Fruit fly (Drosophila melanogaster) whole organism, embryonic: Measurements from ENCODE around the gene hyd.

ENCODE experiments used
- CG11456 ChIP-seq: fragments of 200-800 bp; sonication (Bioruptor generic); IDR thresholded peaks from 3 replicates; pipeline ENCODE4 v1.3.6; 2022; ENCODE audit warnings: missing biosample characterization, missing genetic modification characterization
- CG13287 ChIP-seq: fragments of 200-800 bp; sonication (Bioruptor generic); IDR thresholded peaks from 2 replicates; pipeline ENCODE4 v1.3.6; 2022; ENCODE audit warnings: missing biosample characterization, missing genetic modification characterization; ENCODE audit not compliant: partially characterized antibody
- CG13894 ChIP-seq: fragments of 200-800 bp; sonication (Bioruptor generic); optimal IDR thresholded peaks from 3 replicates; lab custom pipeline; 2018; ENCODE audit warnings: missing biosample characterization, mild to moderate bottlenecking, missing genetic modification characterization, moderate library complexity
- CG14860 ChIP-seq: fragments of 200-800 bp; sonication (Bioruptor generic); IDR thresholded peaks from 3 replicates; pipeline ENCODE4 v1.3.6; 2022; ENCODE audit warnings: missing biosample characterization, missing genetic modification characterization; ENCODE audit not compliant: partially characterized antibody
- CG15479 ChIP-seq: fragments of 200-800 bp; sonication (Bioruptor generic); optimal IDR thresholded peaks from 3 replicates; lab custom pipeline; 2019; ENCODE audit warnings: missing biosample characterization, mild to moderate bottlenecking, missing genetic modification characterization, moderate library complexity
- CG17359 ChIP-seq: fragments of 200-800 bp; sonication (Bioruptor generic); optimal IDR thresholded peaks from 3 replicates; lab custom pipeline; 2018; ENCODE audit warnings: missing biosample characterization, mild to moderate bottlenecking, missing genetic modification characterization, moderate library complexity
- CG17612 ChIP-seq: fragments of 200-800 bp; sonication (Bioruptor generic); IDR thresholded peaks from 2 replicates; pipeline ENCODE4 v1.3.6; 2022; ENCODE audit warnings: missing biosample characterization, missing genetic modification characterization
- CG17802 ChIP-seq: fragments of 200-800 bp; sonication (Bioruptor generic); optimal IDR thresholded peaks from 2 replicates; lab custom pipeline; 2018; ENCODE audit warnings: missing biosample characterization, mild to moderate bottlenecking, missing genetic modification characterization, moderate library complexity
- CG2120 ChIP-seq: fragments of 200-800 bp; sonication (Bioruptor generic); optimal IDR thresholded peaks from 3 replicates; lab custom pipeline; 2016; ENCODE audit warnings: missing biosample characterization, missing genetic modification characterization
- CG3163 ChIP-seq: fragments of 200-800 bp; sonication (Bioruptor generic); optimal IDR thresholded peaks from 3 replicates; lab custom pipeline; 2016; ENCODE audit warnings: missing biosample characterization, missing genetic modification characterization
- CG32772 ChIP-seq: fragments of 200-800 bp; sonication (Bioruptor generic); IDR thresholded peaks from 2 replicates; pipeline ENCODE4 v1.3.6; 2022; ENCODE audit warnings: missing biosample characterization, missing genetic modification characterization
- CG3847 ChIP-seq: fragments of 200-800 bp; sonication (Bioruptor generic); IDR thresholded peaks from 2 replicates; pipeline ENCODE4 v1.3.6; 2022; ENCODE audit warnings: missing biosample characterization, missing genetic modification characterization
- CG5180 ChIP-seq: fragments of 200-800 bp; sonication (Bioruptor generic); optimal IDR thresholded peaks from 3 replicates; lab custom pipeline; 2017; ENCODE audit warnings: missing biosample characterization, missing genetic modification characterization, mild to moderate bottlenecking, moderate library complexity, missing genetic modification reagents
- CG7745 ChIP-seq: fragments of 200-800 bp; sonication (Bioruptor generic); optimal IDR thresholded peaks from 2 replicates; lab custom pipeline; 2018; ENCODE audit warnings: missing biosample characterization, mild to moderate bottlenecking, missing genetic modification characterization, moderate library complexity
- CG8290 ChIP-seq, 3 experiments: fragments of 200-800 bp; sonication (Bioruptor generic); optimal IDR thresholded peaks; 2 replicates each; lab custom pipeline; 2016 to 2019; ENCODE audit warnings: missing biosample characterization in 3 of 3, missing genetic modification characterization in 3 of 3, mild to moderate bottlenecking in 2 of 3, moderate library complexity in 1 of 3
- CrebB ChIP-seq: fragments of 200-800 bp; sonication (Bioruptor generic); optimal IDR thresholded peaks from 3 replicates; lab custom pipeline; 2018; ENCODE audit warnings: missing biosample characterization, mild to moderate bottlenecking, missing genetic modification characterization
- Dbx ChIP-seq: fragments of 200-800 bp; sonication (Bioruptor generic); IDR thresholded peaks from 3 replicates; pipeline ENCODE4 v1.3.6; 2022; ENCODE audit warnings: missing biosample characterization, missing genetic modification characterization
- Dip2 ChIP-seq: fragments of 200-800 bp; sonication (Bioruptor generic); IDR thresholded peaks from 2 replicates; pipeline ENCODE4 v1.3.6; 2022; ENCODE audit warnings: missing biosample characterization, missing genetic modification characterization
- Dip3 ChIP-seq: fragments of 200-800 bp; sonication (Bioruptor generic); optimal IDR thresholded peaks from 3 replicates; lab custom pipeline; 2016; ENCODE audit warnings: missing biosample characterization, missing genetic modification characterization
- Gsc ChIP-seq: fragments of 200-800 bp; sonication (Bioruptor generic); IDR thresholded peaks from 2 replicates; pipeline ENCODE4 v1.3.6; 2022; ENCODE audit warnings: missing biosample characterization, missing genetic modification characterization
- Hr39 ChIP-seq: fragments of >200 bp; optimal IDR thresholded peaks from 2 replicates; lab custom pipeline; 2017
- NFAT ChIP-seq: fragments of 200-800 bp; sonication (Bioruptor generic); IDR thresholded peaks from 2 replicates; pipeline ENCODE4 v1.3.6; 2022; ENCODE audit warnings: missing biosample characterization, missing genetic modification characterization
- PHDP ChIP-seq: fragments of 200-800 bp; sonication (Bioruptor generic); optimal IDR thresholded peaks from 3 replicates; lab custom pipeline; 2018; ENCODE audit warnings: missing biosample characterization, mild to moderate bottlenecking, missing genetic modification characterization, moderate library complexity
- Poxn ChIP-seq: fragments of 200-800 bp; sonication (Bioruptor generic); IDR thresholded peaks from 2 replicates; pipeline ENCODE4 v1.3.6; 2022; ENCODE audit warnings: missing biosample characterization, missing genetic modification characterization
- Side ChIP-seq: fragments of 200-800 bp; sonication (Bioruptor generic); optimal IDR thresholded peaks from 2 replicates; lab custom pipeline; 2016; ENCODE audit warnings: missing biosample characterization, missing genetic modification characterization
- Stat92E ChIP-seq, 3 experiments: fragments of >200 bp in 2 of 3; fragments of 200-800 bp in 1 of 3; sonication (Bioruptor generic) in 1 of 3; optimal IDR thresholded peaks; 2 replicates each; lab custom pipeline; 2017 to 2019; ENCODE audit warnings: missing biosample characterization in 3 of 3, missing genetic modification characterization in 3 of 3, mild to moderate bottlenecking in 1 of 3, moderate library complexity in 1 of 3
- YL-1 ChIP-seq: fragments of 200-800 bp; sonication (Bioruptor generic); optimal IDR thresholded peaks from 3 replicates; lab custom pipeline; 2017; ENCODE audit warnings: missing biosample characterization, mild to moderate bottlenecking, missing genetic modification characterization
- abd-A ChIP-seq: fragments of 200-800 bp; sonication (Bioruptor generic); optimal IDR thresholded peaks from 3 replicates; lab custom pipeline; 2019; ENCODE audit warnings: missing biosample characterization, mild to moderate bottlenecking, missing genetic modification characterization, moderate library complexity
- dmrt99B ChIP-seq: fragments of 200-800 bp; sonication (Bioruptor generic); optimal IDR thresholded peaks from 2 replicates; lab custom pipeline; 2018; ENCODE audit warnings: missing biosample characterization, mild to moderate bottlenecking, missing genetic modification characterization, moderate library complexity
- dpn ChIP-seq, 2 experiments: fragments of 200-800 bp; sonication (Bioruptor generic); optimal IDR thresholded peaks; 3 replicates each; lab custom pipeline; 2016; ENCODE audit warnings: missing biosample characterization in 2 of 2, missing genetic modification characterization in 2 of 2
- dysf ChIP-seq: fragments of 200-800 bp; sonication (Bioruptor generic); IDR thresholded peaks from 3 replicates; pipeline ENCODE4 v1.3.6; 2022; ENCODE audit warnings: missing biosample characterization, missing genetic modification characterization
- esg ChIP-seq: fragments of 200-800 bp; sonication (Bioruptor generic); conservative IDR thresholded peaks from 2 replicates; pipeline ENCODE4 v1.3.6; 2022; ENCODE audit warnings: missing biosample characterization, missing genetic modification characterization
- ewg ChIP-seq: fragments of 200-800 bp; sonication (Bioruptor generic); optimal IDR thresholded peaks from 3 replicates; lab custom pipeline; 2017; ENCODE audit warnings: mild to moderate bottlenecking, missing biosample characterization, missing genetic modification reagents, missing genetic modification characterization
- fd3F ChIP-seq: fragments of 200-800 bp; sonication (Bioruptor generic); optimal IDR thresholded peaks from 2 replicates; lab custom pipeline; 2018; ENCODE audit warnings: missing biosample characterization, mild to moderate bottlenecking, missing genetic modification characterization, moderate library complexity
- ftz-f1 ChIP-seq: fragments of 200-800 bp; sonication (Bioruptor generic); optimal IDR thresholded peaks from 2 replicates; lab custom pipeline; 2016; ENCODE audit warnings: missing biosample characterization, missing genetic modification characterization
- grau ChIP-seq: fragments of 200-800 bp; optimal IDR thresholded peaks from 3 replicates; lab custom pipeline; 2019; ENCODE audit warnings: missing biosample characterization, mild to moderate bottlenecking, missing genetic modification characterization, moderate library complexity
- kah ChIP-seq: fragments of 200-800 bp; sonication (Bioruptor generic); optimal IDR thresholded peaks from 2 replicates; lab custom pipeline; 2018; ENCODE audit warnings: missing biosample characterization, mild to moderate bottlenecking, missing genetic modification characterization
- knrl ChIP-seq: fragments of 200-800 bp; sonication (Bioruptor generic); IDR thresholded peaks from 3 replicates; pipeline ENCODE4 v1.3.6; 2022; ENCODE audit warnings: missing biosample characterization, missing genetic modification characterization; ENCODE audit not compliant: partially characterized antibody
- odd ChIP-seq: fragments of 200-800 bp; sonication (Bioruptor generic); optimal IDR thresholded peaks from 2 replicates; lab custom pipeline; 2017; ENCODE audit warnings: missing biosample characterization, mild to moderate bottlenecking, missing genetic modification characterization
- pita ChIP-seq: fragments of 200-800 bp; sonication (Bioruptor generic); optimal IDR thresholded peaks from 2 replicates; lab custom pipeline; 2017; ENCODE audit warnings: missing biosample characterization, mild to moderate bottlenecking, missing genetic modification characterization
- pros ChIP-seq: fragments of 200-800 bp; sonication (Bioruptor generic); optimal IDR thresholded peaks from 3 replicates; lab custom pipeline; 2019; ENCODE audit warnings: missing biosample characterization, mild to moderate bottlenecking, missing genetic modification characterization, moderate library complexity
- salm ChIP-seq: fragments of 200-800 bp; sonication (Bioruptor generic); optimal IDR thresholded peaks from 2 replicates; lab custom pipeline; 2018; ENCODE audit warnings: missing biosample characterization, mild to moderate bottlenecking, missing genetic modification characterization
- so ChIP-seq: fragments of 200-800 bp; sonication (Bioruptor generic); IDR thresholded peaks from 3 replicates; pipeline ENCODE4 v1.3.6; 2022; ENCODE audit warnings: missing biosample characterization, missing genetic modification characterization
- sug ChIP-seq: fragments of 200-800 bp; optimal IDR thresholded peaks from 2 replicates; lab custom pipeline; 2019; ENCODE audit warnings: missing biosample characterization, mild to moderate bottlenecking, missing genetic modification characterization, moderate library complexity
- tgo ChIP-seq: fragments of 200-800 bp; sonication (Bioruptor generic); IDR thresholded peaks from 3 replicates; pipeline ENCODE4 v1.3.6; 2022; ENCODE audit warnings: missing biosample characterization, missing genetic modification characterization
- unc-4 ChIP-seq: fragments of 200-800 bp; sonication (Bioruptor generic); IDR thresholded peaks from 2 replicates; pipeline ENCODE4 v1.3.6; 2022; ENCODE audit warnings: missing biosample characterization, missing genetic modification characterization; ENCODE audit not compliant: partially characterized antibody
- usp ChIP-seq: fragments of >200 bp; optimal IDR thresholded peaks from 2 replicates; lab custom pipeline; 2017; ENCODE audit warnings: missing biosample characterization, missing genetic modification characterization
- vfl ChIP-seq: fragments of 200-800 bp; sonication (Bioruptor generic); optimal IDR thresholded peaks from 2 replicates; lab custom pipeline; 2016; ENCODE audit warnings: missing biosample characterization, missing genetic modification characterization
- z ChIP-seq: fragments of 200-800 bp; sonication (Bioruptor generic); IDR thresholded peaks from 3 replicates; pipeline ENCODE4 v1.3.6; 2022; ENCODE audit warnings: missing biosample characterization, missing genetic modification characterization

The hyd gene

dm6 chr3R:9704183-9705007, 21.0 kb downstream of the hyd start (continued):
- TF ChIP-seq YL-1 (GFP tag; lab: Kevin White, UChicago) (no peak), CG32772 (GFP tag; lab: Robert Waterston, UW) (no peak), CG17359 (tag; lab: Kevin White, UChicago) (no peak), Hr39 (lab: Kevin White, UChicago) (no peak), Poxn (GFP tag; lab: Robert Waterston, UW) (no peak), pita (no peak), CG3163 (GFP tag; lab: Kevin White, UChicago) (peak; percentile 10), CG3847 (GFP tag; lab: Robert Waterston, UW) (no peak), esg (GFP tag; lab: Robert Waterston, UW) (no peak), PHDP (no peak), ewg (GFP tag; lab: Kevin White, UChicago) (no peak), Dbx (GFP tag; lab: Robert Waterston, UW) (no peak), CG13894 (tag; lab: Kevin White, UChicago) (peak; percentile 83), grau (tag; lab: Kevin White, UChicago) (no peak), Dip2 (no peak), CG14860 (GFP tag; lab: Robert Waterston, UW) (no peak), CG2120 (peak; percentile 44), CG17612 (no peak), fd3F (GFP tag; lab: Kevin White, UChicago) (no peak), CrebB (tag; lab: Kevin White, UChicago) (peak; percentile 36), vfl (GFP tag; lab: Kevin White, UChicago) (no peak), NFAT (no peak), Dip3 (GFP tag; lab: Kevin White, UChicago) (no peak), sug (peak; percentile 89), CG15479 (GFP tag; lab: Kevin White, UChicago) (peak; percentile 91), so (no peak), Side (GFP tag; lab: Kevin White, UChicago) (no peak), kah (peak; percentile 62), CG7745 (tag; lab: Kevin White, UChicago) (no peak), z (GFP tag; lab: Robert Waterston, UW) (no peak), usp (GFP tag; lab: Kevin White, UChicago) (no peak), Gsc (GFP tag; lab: Robert Waterston, UW) (no peak), dysf (GFP tag; lab: Robert Waterston, UW) (no peak), salm (tag; lab: Kevin White, UChicago) (no peak), odd (GFP tag; lab: Kevin White, UChicago) (no peak), pros (no peak), abd-A (peak; percentile 89), knrl (no peak), Stat92E (GFP tag; optimal IDR thresholded peaks at IDR 0.05; lab: Kevin White, UChicago) (no peak), CG11456 (GFP tag; lab: Robert Waterston, UW) (no peak), CG13287 (GFP tag; lab: Robert Waterston, UW) (no peak), CG17802 (tag; lab: Kevin White, UChicago) (no peak), CG8290 (GFP tag; optimal IDR thresholded peaks at IDR 0.05; lab: Kevin White, UChicago) (no peak), CG8290 (tag; optimal IDR thresholded peaks at IDR 0.05; lab: Kevin White, UChicago) (peak in 1 of 2 experiments; percentile 62), dpn (GFP tag; optimal IDR thresholded peaks at IDR 0.05; lab: Kevin White, UChicago) (no peak), ftz-f1 (GFP tag; lab: Kevin White, UChicago) (no peak), dmrt99B (tag; lab: Kevin White, UChicago) (no peak), unc-4 (GFP tag; lab: Robert Waterston, UW) (no peak), tgo (GFP tag; lab: Robert Waterston, UW) (no peak), CG5180 (GFP tag; lab: Kevin White, UChicago) (no peak)
